Fruit fly (Drosophila melanogaster): Measurements from ENCODE around the gene CG11529.

Gene CG11529

DNA sequence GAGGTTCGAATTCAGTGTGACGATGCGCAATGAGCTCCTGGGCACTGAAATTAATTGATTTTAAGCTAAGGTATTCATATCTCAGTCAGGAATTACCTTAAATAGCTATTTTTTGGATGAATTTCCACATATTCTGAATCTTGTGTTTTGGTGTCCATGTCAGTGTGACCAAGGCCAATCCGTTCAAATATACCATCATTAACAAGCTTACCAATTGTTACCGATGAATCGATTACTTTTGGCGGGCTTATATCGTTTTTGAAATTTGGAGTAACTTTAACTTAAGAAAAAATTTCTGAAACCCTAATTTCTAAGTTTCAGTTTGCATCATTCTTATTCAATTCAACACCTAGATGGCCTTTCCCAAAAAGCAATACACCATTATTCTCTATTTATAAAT lies 8.3 kb downstream of the CG11529 start, which contains the start of gene Tsen54 (continued):
- TF ChIP-seq MBD-R2 (GFP tag; IDR thresholded peaks at IDR 0.05) (peak; percentile 55; the same call in 1 of the 2 replicates), Xrp1 (GFP tag; IDR thresholded peaks at IDR 0.05) (no peak), Lim3 (GFP tag; IDR thresholded peaks at IDR 0.05) (no peak), Nf-YC (tag; optimal IDR thresholded peaks at IDR 0.05) (no peak), pum (GFP tag; optimal IDR thresholded peaks at IDR 0.05) (no peak), CG13287 (GFP tag; IDR thresholded peaks at IDR 0.05; ENCODE audit: partially characterized antibody) (peak; percentile 84), Elba2 (GFP tag; optimal IDR thresholded peaks at IDR 0.05) (no peak), mirr (GFP tag; optimal IDR thresholded peaks at IDR 0.05) (no peak), CG10979 (tag; optimal IDR thresholded peaks at IDR 0.05) (no peak), CG11560 (tag; IDR thresholded peaks at IDR 0.05) (no peak), caup (GFP tag; optimal IDR thresholded peaks at IDR 0.05; ENCODE audit: severe bottlenecking) (no peak), CG7963 (GFP tag; IDR thresholded peaks at IDR 0.05; ENCODE audit: partially characterized antibody) (peak; percentile 61; the same call in 1 of the 3 replicates), CG5245 (GFP tag; optimal IDR thresholded peaks at IDR 0.05) (no peak), Rx (GFP tag; IDR thresholded peaks at IDR 0.05) (no peak), Doc3 (GFP tag; IDR thresholded peaks at IDR 0.05; ENCODE audit: partially characterized antibody) (peak; percentile 58; the same call in 2 of the 3 replicates), fd96Cb (tag; optimal IDR thresholded peaks at IDR 0.05) (no peak), CG10565 (GFP tag; optimal IDR thresholded peaks at IDR 0.05) (no peak), dysf (GFP tag; IDR thresholded peaks at IDR 0.05) (no peak), knrl (GFP tag; IDR thresholded peaks at IDR 0.05; ENCODE audit: partially characterized antibody) (peak; percentile 58; the same call in 2 of the 3 replicates), cwo (GFP tag; optimal IDR thresholded peaks at IDR 0.05) (no peak), Max (GFP tag; optimal IDR thresholded peaks at IDR 0.05) (no peak), CG13123 (GFP tag; optimal IDR thresholded peaks at IDR 0.05) (no peak), scrt (GFP tag; optimal IDR thresholded peaks at IDR 0.05) (peak; percentile 27), Camta (GFP tag; optimal IDR thresholded peaks at IDR 0.05) (no peak), gfzf (GFP tag; optimal IDR thresholded peaks at IDR 0.05) (peak; percentile 77), CG7271 (tag; optimal IDR thresholded peaks at IDR 0.05) (no peak), Chrac-16 (GFP tag; optimal IDR thresholded peaks at IDR 0.05) (no peak), tgo (GFP tag; IDR thresholded peaks at IDR 0.05) (no peak), YL-1 (GFP tag; optimal IDR thresholded peaks at IDR 0.05) (peak; percentile 21), D19B (GFP tag; optimal IDR thresholded peaks at IDR 0.05) (no peak), wor (GFP tag; IDR thresholded peaks at IDR 0.05) (no peak), ewg (GFP tag; optimal IDR thresholded peaks at IDR 0.05) (no peak), CG7928 (GFP tag; optimal IDR thresholded peaks at IDR 0.05) (no peak), CG1647 (GFP tag; optimal IDR thresholded peaks at IDR 0.05) (no peak), Dll (GFP tag; IDR thresholded peaks at IDR 0.05; ENCODE audit: partially characterized antibody) (peak; percentile 75), gcm2 (GFP tag; optimal IDR thresholded peaks at IDR 0.05) (no peak), CG10147 (GFP tag; optimal IDR thresholded peaks at IDR 0.05) (no peak), CG33557 (GFP tag; optimal IDR thresholded peaks at IDR 0.05) (no peak), usp (GFP tag; optimal IDR thresholded peaks at IDR 0.05) (no peak), dm (GFP tag; optimal IDR thresholded peaks at IDR 0.05) (no peak)

DNA sequence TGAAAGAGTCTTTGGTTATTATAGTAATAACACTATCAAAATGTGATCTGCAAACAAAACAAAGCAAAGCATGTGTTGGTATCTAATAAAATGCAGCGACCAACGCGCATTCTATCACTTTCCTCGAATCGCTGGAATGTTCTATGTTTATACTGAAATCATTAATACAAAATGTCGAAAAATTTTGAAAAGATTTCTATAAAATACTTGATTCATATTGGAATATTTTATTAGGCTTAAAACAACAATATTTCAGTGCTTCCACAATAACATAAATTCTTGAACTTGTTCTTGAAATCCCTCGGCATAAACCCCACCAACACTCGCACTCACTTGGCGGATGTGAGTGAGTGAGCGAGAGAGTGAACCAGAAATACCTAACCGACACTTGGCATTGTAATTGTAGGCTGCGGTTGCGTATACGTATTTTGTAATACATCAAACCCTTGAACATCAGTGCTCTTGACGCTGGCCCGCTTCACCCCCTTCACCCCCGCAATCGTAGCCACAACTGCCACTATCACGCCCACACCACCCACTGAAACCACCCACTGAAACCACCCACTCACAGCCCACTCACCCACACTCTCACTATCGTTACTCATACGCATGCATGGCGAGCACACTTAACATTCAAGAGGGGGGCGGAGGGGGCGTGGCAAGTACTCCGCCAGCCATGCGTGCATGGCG lies 25.5 kb downstream of the CG11529 start:
- TF ChIP-seq CG5953 (GFP tag; IDR thresholded peaks at IDR 0.05) (no peak), chinmo (GFP tag; IDR thresholded peaks at IDR 0.05; ENCODE audit: partially characterized antibody) (peak; percentile 77; the same call in 2 of the 4 replicates), prd (optimal IDR thresholded peaks at IDR 0.05) (no peak), prd (GFP tag; IDR thresholded peaks at IDR 0.05) (0 out of 3 replicates have a peak, but pooled peaks have one; percentile 6), CG4707 (GFP tag; optimal IDR thresholded peaks at IDR 0.05) (no peak), lbe (GFP tag; optimal IDR thresholded peaks at IDR 0.05) (no peak), Six4 (GFP tag; optimal IDR thresholded peaks at IDR 0.05) (no peak), zf30C (GFP tag; optimal IDR thresholded peaks at IDR 0.05) (no peak), Sox100B (GFP tag; optimal IDR thresholded peaks at IDR 0.05) (peak; percentile 33), unpg (GFP tag; optimal IDR thresholded peaks at IDR 0.05) (peak; percentile 67), repo (GFP tag; optimal IDR thresholded peaks at IDR 0.05) (no peak), Med (GFP tag) (peak; percentile 78)

Measured in whole organism, embryonic.